Worm (Caenorhabditis elegans) whole organism, L4 larva: Measurements from ENCODE around the gene sql-1.
A peak's percentile ranks its signal among the peaks of the same experiment; 100 is the strongest.

Experiments used
- Y5F2A.4 ChIP-seq: fragments of 200-800 bp; sonication (Bioruptor generic); optimal IDR thresholded peaks from 2 replicates; lab custom pipeline; 2018; ENCODE audit warnings: mild to moderate bottlenecking, missing genetic modification characterization, missing compliant biosample characterization
- ces-1 ChIP-seq: fragments of 150-350 bp; sonication (generic microtip); optimal IDR thresholded peaks from 4 replicates; lab custom pipeline; 2014; ENCODE audit warnings: missing biosample characterization, missing genetic modification reagents, missing genetic modification characterization
- hmg-1.1 ChIP-seq: fragments of 200-800 bp; sonication (Bioruptor generic); IDR thresholded peaks from 2 replicates; pipeline ENCODE4 v1.3.6; 2022; ENCODE audit warnings: missing genetic modification reagents, missing genetic modification characterization, missing compliant biosample characterization
- lin-38 ChIP-seq: fragments of 200-800 bp; sonication (Bioruptor generic); IDR thresholded peaks from 2 replicates; pipeline ENCODE4 v1.3.6; 2022; ENCODE audit warnings: missing genetic modification reagents, missing genetic modification characterization, missing compliant biosample characterization
- lir-3 ChIP-seq: sonication (generic microtip); optimal IDR thresholded peaks from 2 replicates; lab custom pipeline; 2016; ENCODE audit warnings: mild to moderate bottlenecking, missing genetic modification characterization, missing compliant biosample characterization
- sdz-12 ChIP-seq: fragments of 200-800 bp; sonication (Bioruptor generic); optimal IDR thresholded peaks from 2 replicates; lab custom pipeline; 2018; ENCODE audit warnings: mild to moderate bottlenecking, missing genetic modification characterization, missing compliant biosample characterization
- skn-1 ChIP-seq: fragments of 150-350 bp; optimal IDR thresholded peaks from 2 replicates; lab custom pipeline; 2014; ENCODE audit warnings: missing biosample characterization, missing genetic modification characterization

DNA sequence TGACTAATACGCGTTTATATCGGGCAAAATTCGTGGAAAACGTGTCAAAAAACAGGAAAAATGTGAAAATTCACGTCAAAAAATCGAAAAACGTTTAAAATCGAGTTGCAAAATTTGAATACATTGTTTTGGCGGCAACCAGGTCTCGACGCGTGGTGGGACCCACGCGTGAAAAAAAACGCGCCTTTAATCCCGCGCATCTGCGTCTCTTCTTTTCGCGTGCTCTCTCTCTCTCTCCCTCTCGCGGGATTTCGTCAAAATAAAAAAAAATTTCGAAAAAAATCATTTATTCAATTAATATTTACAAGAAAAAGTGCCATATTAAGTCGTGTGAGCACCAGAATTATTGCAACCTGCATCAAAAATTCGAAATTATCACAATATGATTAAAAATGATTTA is 46.0 kb upstream of the sql-1 start, which contains the start of gene ani-1:
- no peak for TF ChIP-seq lir-3
- peak; percentile 40; the same call in 1 of the 2 replicates for TF ChIP-seq hmg-1.1
- TF ChIP-seq sdz-12 (GFP tag; lab: Kevin White, UChicago), result no peak
- no peak for TF ChIP-seq skn-1 (tag; lab: Kevin White, UChicago)
- no peak for TF ChIP-seq Y5F2A.4 (GFP tag; lab: Kevin White, UChicago)
- TF ChIP-seq lin-38 (GFP tag; lab: Robert Waterston, UW), result peak; percentile 77
- TF ChIP-seq ces-1, result no peak
